Worm (Caenorhabditis elegans): ENCODE results near the gene irld-15.

The irld-15 gene

ce11 chrV:2254553-2255124 lies 49.0 kb downstream of the irld-15 start, which contains the start of gene str-253:
Gene str-253, minus strand, starts transcription at chrV:2254603.
- TF ChIP-seq F13H6.1 (tag; optimal IDR thresholded peaks at IDR 0.05), result no peak
- no peak for TF ChIP-seq hlh-15 (tag; optimal IDR thresholded peaks at IDR 0.05)

- TF ChIP-seq dve-1 (tag; optimal IDR thresholded peaks at IDR 0.05) (no peak), pat-9 (tag; optimal IDR thresholded peaks at IDR 0.05) (no peak), rnt-1 (tag; optimal IDR thresholded peaks at IDR 0.05) (no peak), nhr-11 (tag; optimal IDR thresholded peaks at IDR 0.05) (no peak), sdc-2 (tag; optimal IDR thresholded peaks at IDR 0.05) (no peak), ceh-9 (tag; optimal IDR thresholded peaks at IDR 0.05) (no peak), sox-2 (GFP tag; IDR thresholded peaks at IDR 0.05) (no peak), dmd-4 (tag; optimal IDR thresholded peaks at IDR 0.05; ENCODE audit: borderline replicate concordance) (no peak), ceh-30 (tag; optimal IDR thresholded peaks at IDR 0.05) (no peak), unc-86 (tag; optimal IDR thresholded peaks at IDR 0.05) (no peak), tbx-7 (tag; optimal IDR thresholded peaks at IDR 0.05) (no peak), pax-1 (tag; optimal IDR thresholded peaks at IDR 0.05) (no peak), unc-55 (GFP tag; optimal IDR thresholded peaks at IDR 0.05) (no peak), ceh-6 (GFP tag; optimal IDR thresholded peaks at IDR 0.05) (no peak), lin-11 (tag; optimal IDR thresholded peaks at IDR 0.05) (no peak), ceh-18 (tag; optimal IDR thresholded peaks at IDR 0.05) (no peak), ztf-16 (tag; optimal IDR thresholded peaks at IDR 0.05) (no peak), K09A11.1 (tag; optimal IDR thresholded peaks at IDR 0.05; ENCODE audit: insufficient read depth) (no peak), hlh-6 (tag; optimal IDR thresholded peaks at IDR 0.05) (no peak), nhr-232 (tag; optimal IDR thresholded peaks at IDR 0.05) (no peak)
Observed at ce11 chrV:2251774-2252173, 51.9 kb downstream of the irld-15 start.

Data from whole organism, late embryonic.